Fruit fly (Drosophila melanogaster) whole organism, embryonic: Measurements from ENCODE around the gene CG31809.

Experiments
- Aef1 ChIP-seq: fragments of 200-800 bp; sonication (Bioruptor generic); IDR thresholded peaks from 3 replicates; pipeline ENCODE4 v1.3.6; 2022; ENCODE audit warnings: missing biosample characterization, missing genetic modification characterization
- CG14710 ChIP-seq: fragments of 200-800 bp; sonication (Bioruptor generic); optimal IDR thresholded peaks from 3 replicates; lab custom pipeline; 2019; ENCODE audit warnings: missing biosample characterization, mild to moderate bottlenecking, missing genetic modification characterization, moderate library complexity
- CG14860 ChIP-seq: fragments of 200-800 bp; sonication (Bioruptor generic); IDR thresholded peaks from 3 replicates; pipeline ENCODE4 v1.3.6; 2022; ENCODE audit warnings: missing biosample characterization, missing genetic modification characterization; ENCODE audit not compliant: partially characterized antibody
- CG18599 ChIP-seq: fragments of 200-800 bp; sonication (Bioruptor generic); optimal IDR thresholded peaks from 3 replicates; lab custom pipeline; 2017; ENCODE audit warnings: missing biosample characterization, missing genetic modification characterization, mild to moderate bottlenecking, moderate library complexity, missing genetic modification reagents
- CG32532 ChIP-seq: fragments of 200-800 bp; sonication (Bioruptor generic); IDR thresholded peaks from 2 replicates; pipeline ENCODE4 v1.3.6; 2022; ENCODE audit warnings: missing biosample characterization, missing genetic modification characterization
- CG33557 ChIP-seq: fragments of 200-800 bp; sonication (Bioruptor generic); optimal IDR thresholded peaks from 2 replicates; lab custom pipeline; 2019; ENCODE audit warnings: missing biosample characterization, mild to moderate bottlenecking, missing genetic modification characterization, moderate library complexity
- CG4707 ChIP-seq: fragments of 200-800 bp; sonication (Bioruptor generic); optimal IDR thresholded peaks from 2 replicates; lab custom pipeline; 2018; ENCODE audit warnings: missing biosample characterization, mild to moderate bottlenecking, missing genetic modification characterization, moderate library complexity
- Chrac-16 ChIP-seq: fragments of 200-800 bp; sonication (Bioruptor generic); optimal IDR thresholded peaks from 3 replicates; lab custom pipeline; 2016; ENCODE audit warnings: missing biosample characterization, missing genetic modification characterization
- Ets65A ChIP-seq: fragments of 200-800 bp; sonication (Bioruptor generic); peaks from one replicate; lab custom pipeline; 2016; ENCODE audit warnings: missing biosample characterization, missing genetic modification characterization
- Hmx ChIP-seq: fragments of 200-800 bp; sonication (Bioruptor generic); optimal IDR thresholded peaks from 2 replicates; lab custom pipeline; 2016; ENCODE audit warnings: missing biosample characterization, missing genetic modification characterization
- Nf-YA ChIP-seq: fragments of 200-800 bp; sonication (Bioruptor generic); IDR thresholded peaks from 2 replicates; pipeline ENCODE4 v1.3.6; 2022; ENCODE audit warnings: missing biosample characterization, missing genetic modification characterization
- Poxn ChIP-seq: fragments of 200-800 bp; sonication (Bioruptor generic); IDR thresholded peaks from 2 replicates; pipeline ENCODE4 v1.3.6; 2022; ENCODE audit warnings: missing biosample characterization, missing genetic modification characterization
- sob ChIP-seq: fragments of 200-800 bp; sonication (Bioruptor generic); IDR thresholded peaks from 2 replicates; pipeline ENCODE4 v1.3.6; 2022; ENCODE audit warnings: missing biosample characterization, missing genetic modification characterization
- tin ChIP-seq: fragments of 200-800 bp; sonication (Bioruptor generic); optimal IDR thresholded peaks from 3 replicates; lab custom pipeline; 2016; ENCODE audit warnings: missing biosample characterization, missing genetic modification characterization

- TF ChIP-seq Chrac-16 (GFP tag; lab: Kevin White, UChicago): no peak
- no peak for TF ChIP-seq CG4707
- TF ChIP-seq CG18599 (GFP tag; lab: Kevin White, UChicago): no peak
- TF ChIP-seq Nf-YA (GFP tag; lab: Robert Waterston, UW): no peak
- no peak for TF ChIP-seq CG14860
- TF ChIP-seq Hmx (GFP tag; lab: Kevin White, UChicago): no peak
- TF ChIP-seq sob (GFP tag; lab: Robert Waterston, UW): no peak
- TF ChIP-seq Ets65A (GFP tag; lab: Kevin White, UChicago): no peak
- TF ChIP-seq Poxn (GFP tag; lab: Robert Waterston, UW): no peak
- TF ChIP-seq tin (GFP tag; lab: Kevin White, UChicago): no peak
- TF ChIP-seq CG33557 (GFP tag; lab: Kevin White, UChicago): no peak
- TF ChIP-seq CG32532 (GFP tag; lab: Robert Waterston, UW): no peak
- TF ChIP-seq CG14710 (tag; lab: Kevin White, UChicago): no peak
- no peak for TF ChIP-seq Aef1
Observed at dm6 chr2L:16847948-16848347, 10.6 kb downstream of the CG31809 start.
